Worm (Caenorhabditis elegans) whole organism, L1 larva: ENCODE measurements around the gene srh-73.

Experiments used
- aha-1 ChIP-seq: fragments of 150-350 bp; optimal IDR thresholded peaks from 2 replicates; lab custom pipeline; 2014; ENCODE audit warnings: missing biosample characterization, missing genetic modification characterization
- blmp-1 ChIP-seq: fragments of 150-350 bp; optimal IDR thresholded peaks from 2 replicates; lab custom pipeline; 2014; ENCODE audit warnings: missing biosample characterization, missing genetic modification characterization
- fkh-10 ChIP-seq: sonication (generic microtip); optimal IDR thresholded peaks from 2 replicates; lab custom pipeline; 2017; ENCODE audit warnings: missing biosample characterization, missing genetic modification reagents, missing genetic modification characterization
- lin-35 ChIP-seq, 2 experiments: fragments of 150-350 bp; optimal IDR thresholded peaks; 2 replicates each; lab custom pipeline; 2014; ENCODE audit warnings: missing biosample characterization in 2 of 2, missing genetic modification characterization in 2 of 2, missing genetic modification reagents in 2 of 2
- mef-2 ChIP-seq: fragments of 150-350 bp; optimal IDR thresholded peaks from 2 replicates; lab custom pipeline; 2014; ENCODE audit warnings: missing biosample characterization, missing genetic modification characterization
- mep-1 ChIP-seq: fragments of 150-350 bp; optimal IDR thresholded peaks from 2 replicates; lab custom pipeline; 2014; ENCODE audit warnings: missing biosample characterization, missing genetic modification characterization
- nhr-19 ChIP-seq: fragments of 200-800 bp; sonication (Bioruptor generic); conservative IDR thresholded peaks from 2 replicates; pipeline ENCODE4 v1.3.6; 2022; ENCODE audit warnings: missing genetic modification characterization, missing compliant biosample characterization
- nhr-28 ChIP-seq: fragments of 150-350 bp; optimal IDR thresholded peaks from 2 replicates; lab custom pipeline; 2014; ENCODE audit warnings: missing biosample characterization, missing genetic modification characterization
- pqm-1 ChIP-seq: sonication (generic microtip); optimal IDR thresholded peaks from 3 replicates; lab custom pipeline; 2017; ENCODE audit warnings: missing biosample characterization, missing genetic modification characterization
- skn-1 ChIP-seq: fragments of 150-350 bp; optimal IDR thresholded peaks from 2 replicates; lab custom pipeline; 2014; ENCODE audit warnings: missing biosample characterization, missing genetic modification characterization
- unc-62 ChIP-seq: fragments of 150-350 bp; optimal IDR thresholded peaks from 2 replicates; lab custom pipeline; 2014; ENCODE audit warnings: missing biosample characterization, missing genetic modification reagents, missing genetic modification characterization
- unc-86 ChIP-seq: sonication (generic microtip); optimal IDR thresholded peaks from 2 replicates; lab custom pipeline; 2016; ENCODE audit warnings: missing genetic modification characterization, missing compliant biosample characterization

ce11 chrII:12508650-12509049 lies 3.3 kb upstream of the srh-73 start, which contains the start of gene srh-67:
- TF ChIP-seq nhr-28 (no peak), aha-1 (tag; lab: Kevin White, UChicago) (no peak), blmp-1 (tag; lab: Kevin White, UChicago) (no peak), fkh-10 (no peak), unc-86 (tag; lab: Kevin White, UChicago) (no peak), mep-1 (tag; lab: Kevin White, UChicago) (no peak), lin-35 (GFP tag; optimal IDR thresholded peaks at IDR 0.05; lab: Kevin White, UChicago) (no peak), skn-1 (tag; lab: Kevin White, UChicago) (no peak), unc-62 (GFP tag; lab: Kevin White, UChicago) (no peak), pqm-1 (tag; lab: Kevin White, UChicago) (no peak), mef-2 (no peak), nhr-19 (GFP tag; lab: Robert Waterston, UW) (no peak)
